Worm (Caenorhabditis elegans) whole organism, late embryonic: Measurements from ENCODE around the gene alx-1.

Experiments
- K02D7.2 ChIP-seq: sonication (generic microtip); optimal IDR thresholded peaks from 2 replicates; lab custom pipeline; 2017; ENCODE audit warnings: mild to moderate bottlenecking, missing genetic modification characterization, missing compliant biosample characterization
- K09A11.1 ChIP-seq: sonication (generic microtip); optimal IDR thresholded peaks from 2 replicates; lab custom pipeline; 2017; ENCODE audit warnings: antibody characterized with exemption, mild to moderate bottlenecking, missing genetic modification characterization, missing compliant biosample characterization; ENCODE audit not compliant: insufficient read depth
- T23F11.4 ChIP-seq: fragments of 200-800 bp; sonication (Bioruptor generic); optimal IDR thresholded peaks from 2 replicates; lab custom pipeline; 2018; ENCODE audit warnings: mild to moderate bottlenecking, missing genetic modification characterization, missing compliant biosample characterization
- ama-1 ChIP-seq: fragments of 150-350 bp; optimal IDR thresholded peaks from 2 replicates; lab custom pipeline; 2014
- ceh-18 ChIP-seq: sonication (generic microtip); optimal IDR thresholded peaks from 2 replicates; lab custom pipeline; 2016; ENCODE audit warnings: missing genetic modification characterization, missing compliant biosample characterization
- dve-1 ChIP-seq: sonication (generic microtip); optimal IDR thresholded peaks from 2 replicates; lab custom pipeline; 2017; ENCODE audit warnings: antibody characterized with exemption, mild to moderate bottlenecking, missing genetic modification characterization, missing compliant biosample characterization
- ets-4 ChIP-seq: sonication (generic microtip); optimal IDR thresholded peaks from 2 replicates; lab custom pipeline; 2016; ENCODE audit warnings: missing genetic modification characterization, missing compliant biosample characterization
- hlh-30 ChIP-seq: sonication (generic microtip); optimal IDR thresholded peaks from 2 replicates; lab custom pipeline; 2017; ENCODE audit warnings: antibody characterized with exemption, missing genetic modification characterization, missing compliant biosample characterization; ENCODE audit not compliant: insufficient read depth
- hlh-6 ChIP-seq: sonication (generic microtip); optimal IDR thresholded peaks from 2 replicates; lab custom pipeline; 2016; ENCODE audit warnings: missing genotype, missing genetic modification characterization, missing compliant biosample characterization
- hlh-8 ChIP-seq: sonication (generic microtip); optimal IDR thresholded peaks from 2 replicates; lab custom pipeline; 2016; ENCODE audit warnings: missing genotype, missing genetic modification characterization, missing compliant biosample characterization
- lim-6 ChIP-seq: sonication (generic microtip); optimal IDR thresholded peaks from 2 replicates; lab custom pipeline; 2016; ENCODE audit warnings: missing genetic modification characterization, missing compliant biosample characterization
- madf-2 ChIP-seq: sonication (generic microtip); optimal IDR thresholded peaks from 2 replicates; lab custom pipeline; 2017; ENCODE audit warnings: missing genetic modification characterization, missing compliant biosample characterization
- nhr-232 ChIP-seq: sonication (generic microtip); optimal IDR thresholded peaks from 2 replicates; lab custom pipeline; 2016; ENCODE audit warnings: missing genetic modification characterization, missing compliant biosample characterization
- ref-2 ChIP-seq: sonication (generic microtip); optimal IDR thresholded peaks from 2 replicates; lab custom pipeline; 2016; ENCODE audit warnings: missing genetic modification characterization, missing compliant biosample characterization

ce11 chrIII:10006734-10007348, 49.7 kb downstream of the alx-1 start, which contains the start of gene C05B5.8:
- TF ChIP-seq hlh-30 (no peak), hlh-6 (tag; lab: Kevin White, UChicago) (no peak), K02D7.2 (tag; lab: Kevin White, UChicago) (no peak), ref-2 (tag; lab: Kevin White, UChicago) (no peak), K09A11.1 (tag; lab: Kevin White, UChicago) (no peak), hlh-8 (tag; lab: Kevin White, UChicago) (no peak), ets-4 (no peak), nhr-232 (tag; lab: Kevin White, UChicago) (no peak), ama-1 (lab: Kevin White, UChicago) (no peak), dve-1 (tag; lab: Kevin White, UChicago) (no peak), lim-6 (tag; lab: Kevin White, UChicago) (no peak), T23F11.4 (GFP tag; lab: Kevin White, UChicago) (no peak), madf-2 (tag; lab: Kevin White, UChicago) (no peak), ceh-18 (no peak)
